Worm (Caenorhabditis elegans): ENCODE data around the gene ZK1010.8.

DNA sequence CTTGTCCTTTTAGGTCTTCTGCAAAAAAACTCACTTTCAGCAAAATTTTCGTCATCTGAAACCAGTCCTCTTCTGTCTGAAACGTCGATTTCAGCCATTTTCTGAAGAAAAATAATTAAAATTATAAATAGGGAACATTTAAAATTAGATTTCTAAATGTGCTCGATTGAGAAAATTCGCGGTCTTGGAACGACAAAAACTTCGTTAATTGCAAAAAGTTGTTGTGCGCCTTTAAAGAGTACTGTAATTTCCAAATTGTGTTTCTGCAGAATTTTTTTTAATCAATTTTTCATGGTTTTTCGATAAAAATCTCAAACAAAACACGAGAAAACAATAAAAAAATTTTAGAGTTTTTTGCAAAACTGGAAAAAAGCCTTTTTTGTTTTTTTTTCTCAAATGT is 33.6 kb downstream of the ZK1010.8 start, which contains the start of gene ttm-1:
- TF ChIP-seq tab-1 (GFP tag; IDR thresholded peaks at IDR 0.05) = no peak
- TF ChIP-seq ztf-23 (GFP tag; IDR thresholded peaks at IDR 0.05) = no peak
- TF ChIP-seq ztf-29 (GFP tag; IDR thresholded peaks at IDR 0.05) = no peak
- TF ChIP-seq med-1 (GFP tag; optimal IDR thresholded peaks at IDR 0.05; ENCODE audit: insufficient read depth) = no peak
- TF ChIP-seq T22C8.4 (GFP tag; IDR thresholded peaks at IDR 0.05) = no peak

Data from whole organism, midembryonic.